Worm (Caenorhabditis elegans) whole organism, early embryonic: ENCODE data around the gene cest-31.

Source experiments
- F13C5.2 ChIP-seq: sonication (generic microtip); optimal IDR thresholded peaks from 2 replicates; lab custom pipeline; 2017; ENCODE audit warnings: mild to moderate bottlenecking, missing genetic modification characterization, inconsistent platforms, missing compliant biosample characterization
- aly-1 ChIP-seq: sonication (generic microtip); optimal IDR thresholded peaks from 2 replicates; lab custom pipeline; 2016; ENCODE audit warnings: missing genetic modification characterization, missing compliant biosample characterization
- ama-1 ChIP-seq: fragments of 150-350 bp; optimal IDR thresholded peaks from 2 replicates; lab custom pipeline; 2014
- pes-1 ChIP-seq: fragments of 200-800 bp; sonication (Bioruptor generic); IDR thresholded peaks from 2 replicates; pipeline ENCODE4 v1.3.6; 2022; ENCODE audit warnings: missing genetic modification reagents, missing genetic modification characterization, missing compliant biosample characterization
- tbx-11 ChIP-seq: fragments of 200-800 bp; sonication (Bioruptor generic); IDR thresholded peaks from 2 replicates; pipeline ENCODE4 v1.3.6; 2022; ENCODE audit warnings: missing genetic modification characterization, missing compliant biosample characterization
- tra-4 ChIP-seq: sonication (generic microtip); optimal IDR thresholded peaks from 2 replicates; lab custom pipeline; 2017; ENCODE audit warnings: missing genetic modification characterization, missing compliant biosample characterization

DNA sequence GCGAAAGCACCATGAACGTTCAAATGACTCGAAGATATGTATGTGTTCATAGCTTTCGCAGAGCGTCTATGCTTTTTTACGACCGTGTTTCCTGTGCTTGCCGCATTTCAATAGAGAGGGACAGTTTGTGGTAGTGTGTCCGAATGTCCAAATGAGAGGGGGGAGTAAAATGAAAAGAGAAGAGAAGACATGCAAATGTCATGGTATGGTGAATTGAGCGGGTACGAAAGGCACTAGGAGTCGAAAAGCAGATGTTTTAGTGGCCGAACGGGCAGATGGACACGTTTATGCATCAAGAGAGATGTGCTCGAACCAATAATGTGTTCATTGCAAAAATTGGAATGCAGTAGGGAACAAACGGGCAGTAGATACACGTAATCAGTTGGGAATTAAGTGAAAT is 11.4 kb downstream of the cest-31 start:
- TF ChIP-seq ama-1 (no peak), aly-1 (tag; lab: Kevin White, UChicago) (no peak), tra-4 (tag; lab: Kevin White, UChicago) (no peak), tbx-11 (GFP tag; lab: Robert Waterston, UW) (no peak), pes-1 (GFP tag; lab: Robert Waterston, UW) (no peak), F13C5.2 (no peak)
